Fruit fly (Drosophila melanogaster): Measurements from ENCODE around the gene Dys.

Gene Dys

dm6 chr3R:19622005-19622404 is 161.1 kb downstream of the Dys start (continued):
- TF ChIP-seq CG16815 (GFP tag; optimal IDR thresholded peaks at IDR 0.05) (no peak), CG13287 (GFP tag; IDR thresholded peaks at IDR 0.05; ENCODE audit: partially characterized antibody) (no peak; the same call in 1 of the 2 replicates), stc (GFP tag; IDR thresholded peaks at IDR 0.05) (peak; percentile 11; the same call in 1 of the 2 replicates), Hr51 (GFP tag; optimal IDR thresholded peaks at IDR 0.05) (peak in 1 of 2 experiments; percentile 5), exex (tag; optimal IDR thresholded peaks at IDR 0.05) (peak; percentile 100), usp (GFP tag; optimal IDR thresholded peaks at IDR 0.05) (no peak), NfI (GFP tag; optimal IDR thresholded peaks at IDR 0.05) (peak; percentile 16), mirr (GFP tag; optimal IDR thresholded peaks at IDR 0.05) (peak; percentile 97), gro (GFP tag; optimal IDR thresholded peaks at IDR 0.05) (peak; percentile 85), grau (tag; optimal IDR thresholded peaks at IDR 0.05) (peak; percentile 3), row (GFP tag; IDR thresholded peaks at IDR 0.05) (no peak)

dm6 chr3R:19623606-19624005 is 162.7 kb downstream of the Dys start:
- TF ChIP-seq CG6254 (GFP tag; optimal IDR thresholded peaks at IDR 0.05) (peak; percentile 27), Opbp (GFP tag; IDR thresholded peaks at IDR 0.05; ENCODE audit: partially characterized antibody) (no peak), Eip74EF (GFP tag; optimal IDR thresholded peaks at IDR 0.05) (peak in 1 of 2 experiments; percentile 28), unc-4 (GFP tag; IDR thresholded peaks at IDR 0.05; ENCODE audit: partially characterized antibody) (no peak), NfI (GFP tag; optimal IDR thresholded peaks at IDR 0.05) (peak; percentile 15), Blimp-1 (GFP tag; optimal IDR thresholded peaks at IDR 0.05) (peak; percentile 60), gro (GFP tag; optimal IDR thresholded peaks at IDR 0.05) (peak; percentile 27), CG10274 (GFP tag; optimal IDR thresholded peaks at IDR 0.05) (no peak), CG11723 (GFP tag; optimal IDR thresholded peaks at IDR 0.05) (peak; percentile 4), Bdp1 (GFP tag; optimal IDR thresholded peaks at IDR 0.05) (no peak), Drgx (GFP tag; IDR thresholded peaks at IDR 0.05) (peak; percentile 72), Hr3 (GFP tag; optimal IDR thresholded peaks at IDR 0.05) (peak; percentile 18), CG6854 (GFP tag; optimal IDR thresholded peaks at IDR 0.05) (no peak), Lim3 (GFP tag; IDR thresholded peaks at IDR 0.05) (0 out of 2 replicates have a peak, but pooled peaks have one; percentile 28), CG10267 (tag; optimal IDR thresholded peaks at IDR 0.05) (peak; percentile 33), Tbp (GFP tag; optimal IDR thresholded peaks at IDR 0.05) (no peak), ara (GFP tag; IDR thresholded peaks at IDR 0.05) (peak; percentile 33; the same call in 1 of the 2 replicates), croc (GFP tag; conservative IDR thresholded peaks at IDR 0.05) (peak; percentile 45; the same call in 2 of the 3 replicates), Hr39 (optimal IDR thresholded peaks at IDR 0.05) (no peak), CG2889 (GFP tag; IDR thresholded peaks at IDR 0.05) (peak; percentile 35; the same call in 1 of the 3 replicates), Sry-β (GFP tag; optimal IDR thresholded peaks at IDR 0.05) (no peak), Vsx1 (GFP tag; optimal IDR thresholded peaks at IDR 0.05) (peak; percentile 44), unpg (GFP tag; optimal IDR thresholded peaks at IDR 0.05) (peak; percentile 68), Asciz (GFP tag; optimal IDR thresholded peaks at IDR 0.05) (peak; percentile 69), sens-2 (GFP tag; IDR thresholded peaks at IDR 0.05) (peak; percentile 57; the same call in 1 of the 2 replicates), ro (GFP tag; IDR thresholded peaks at IDR 0.05) (0 out of 2 replicates have a peak, but pooled peaks have one; percentile 17), CG13287 (GFP tag; IDR thresholded peaks at IDR 0.05; ENCODE audit: partially characterized antibody) (no peak), otp (GFP tag; IDR thresholded peaks at IDR 0.05) (0 out of 3 replicates have a peak, but pooled peaks have one; percentile 41), CG10321 (GFP tag; IDR thresholded peaks at IDR 0.05) (peak; percentile 37; the same call in 1 of the 2 replicates), Taf1 (GFP tag; IDR thresholded peaks at IDR 0.05) (peak; percentile 30; the same call in 1 of the 2 replicates), CG7556 (GFP tag; optimal IDR thresholded peaks at IDR 0.05) (peak; percentile 21), CG12942 (GFP tag; optimal IDR thresholded peaks at IDR 0.05) (peak; percentile 44), Ravus (GFP tag; IDR thresholded peaks at IDR 0.05) (no peak; the same call in 1 of the 2 replicates), CG12155 (GFP tag; optimal IDR thresholded peaks at IDR 0.05) (peak; percentile 47), CG16863 (GFP tag; optimal IDR thresholded peaks at IDR 0.05) (peak; percentile 49), CG10543 (GFP tag; optimal IDR thresholded peaks at IDR 0.05) (no peak), chn (GFP tag; optimal IDR thresholded peaks at IDR 0.05) (peak; percentile 19), chif (GFP tag; optimal IDR thresholded peaks at IDR 0.05) (peak; percentile 21 to 48), Hsf (GFP tag; optimal IDR thresholded peaks at IDR 0.05) (peak; percentile 65), CG17612 (GFP tag; IDR thresholded peaks at IDR 0.05) (0 out of 2 replicates have a peak, but pooled peaks have one; percentile 37)
